Worm (Caenorhabditis elegans) whole organism, late embryonic: Measurements from ENCODE around the gene Y45G5AM.7.

Source experiments
- ceh-14 ChIP-seq: sonication (generic microtip); optimal IDR thresholded peaks from 2 replicates; lab custom pipeline; 2016; ENCODE audit warnings: missing genotype, missing genetic modification characterization, missing compliant biosample characterization
- gmeb-2 ChIP-seq: sonication (generic microtip); optimal IDR thresholded peaks from 2 replicates; lab custom pipeline; 2016; ENCODE audit warnings: missing genetic modification characterization, inconsistent platforms, missing compliant biosample characterization
- nhr-11 ChIP-seq: fragments of 150-350 bp; optimal IDR thresholded peaks from 2 replicates; lab custom pipeline; 2014; ENCODE audit warnings: missing biosample characterization, missing genetic modification characterization
- npax-4 ChIP-seq: sonication (generic microtip); optimal IDR thresholded peaks from 2 replicates; lab custom pipeline; 2016; ENCODE audit warnings: missing genetic modification characterization, missing compliant biosample characterization
- ref-2 ChIP-seq: sonication (generic microtip); optimal IDR thresholded peaks from 2 replicates; lab custom pipeline; 2016; ENCODE audit warnings: missing genetic modification characterization, missing compliant biosample characterization
- tbx-2 ChIP-seq: sonication (generic microtip); optimal IDR thresholded peaks from 2 replicates; lab custom pipeline; 2016; ENCODE audit warnings: missing genetic modification characterization, missing compliant biosample characterization
- tbx-7 ChIP-seq: sonication (generic microtip); optimal IDR thresholded peaks from 2 replicates; lab custom pipeline; 2016; ENCODE audit warnings: missing genotype, missing genetic modification characterization, missing compliant biosample characterization
- unc-86 ChIP-seq: sonication (generic microtip); optimal IDR thresholded peaks from 2 replicates; lab custom pipeline; 2016; ENCODE audit warnings: missing genetic modification characterization, missing compliant biosample characterization

DNA sequence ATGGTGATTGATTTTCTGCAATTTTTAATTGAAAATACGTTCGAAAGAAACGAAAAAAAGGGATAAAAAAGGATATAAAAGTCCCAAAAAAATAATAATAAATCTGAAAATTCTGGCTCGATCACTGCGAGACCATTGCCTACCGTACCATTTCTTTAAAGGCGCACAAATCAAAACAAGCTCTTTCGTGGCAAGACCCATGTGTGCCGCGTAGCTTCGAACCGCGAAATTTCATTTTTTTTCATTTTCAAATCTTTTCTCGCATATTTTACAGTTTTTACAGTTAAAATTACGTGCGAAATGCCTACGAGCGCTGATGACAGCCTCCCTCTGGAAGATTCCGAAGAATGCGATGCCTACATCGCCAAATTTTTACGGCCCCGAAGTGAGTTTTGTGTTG is 5.6 kb upstream of the Y45G5AM.7 start, which contains the start of the genes coh-4 and pid-5:
- no peak for TF ChIP-seq tbx-7 (tag; lab: Kevin White, UChicago)
- TF ChIP-seq nhr-11 (tag; lab: Kevin White, UChicago) = no peak
- no peak for TF ChIP-seq npax-4 (tag; lab: Kevin White, UChicago)
- no peak for TF ChIP-seq ceh-14 (tag; lab: Kevin White, UChicago)
- TF ChIP-seq ref-2 (tag; lab: Kevin White, UChicago) = no peak
- no peak for TF ChIP-seq gmeb-2 (tag; lab: Kevin White, UChicago)
- TF ChIP-seq unc-86 (tag; lab: Kevin White, UChicago) = no peak
- no peak for TF ChIP-seq tbx-2 (tag; lab: Kevin White, UChicago)
